Worm (Caenorhabditis elegans) whole organism, L2 larva: ENCODE results near the gene C07H6.9.
A peak's percentile ranks its signal among the peaks of the same experiment; 100 is the strongest.

Source experiments
- C34F6.9 ChIP-seq: fragments of 150-350 bp; optimal IDR thresholded peaks from 2 replicates; lab custom pipeline; 2014; ENCODE audit warnings: missing biosample characterization, missing genetic modification characterization
- F13H6.1 ChIP-seq: sonication (generic microtip); optimal IDR thresholded peaks from 2 replicates; lab custom pipeline; 2016; ENCODE audit warnings: missing genetic modification characterization, missing compliant biosample characterization
- alr-1 ChIP-seq: fragments of 150-350 bp; optimal IDR thresholded peaks from 2 replicates; lab custom pipeline; 2014; ENCODE audit warnings: missing biosample characterization, missing genetic modification characterization
- ama-1 ChIP-seq: fragments of 150-350 bp; optimal IDR thresholded peaks from 2 replicates; lab custom pipeline; 2018; ENCODE audit warnings: inconsistent platforms
- ceh-82 ChIP-seq: fragments of 150-350 bp; optimal IDR thresholded peaks from 2 replicates; lab custom pipeline; 2014; ENCODE audit warnings: missing biosample characterization, missing genetic modification characterization
- crh-2 ChIP-seq: sonication (generic microtip); optimal IDR thresholded peaks from 2 replicates; lab custom pipeline; 2017; ENCODE audit warnings: missing biosample characterization, missing genetic modification characterization
- egl-27 ChIP-seq: sonication (generic microtip); optimal IDR thresholded peaks from 3 replicates; lab custom pipeline; 2017; ENCODE audit warnings: missing biosample characterization, missing genetic modification reagents, missing genetic modification characterization
- elt-1 ChIP-seq: fragments of 150-350 bp; optimal IDR thresholded peaks from 2 replicates; lab custom pipeline; 2014; ENCODE audit warnings: missing biosample characterization, missing genetic modification characterization
- elt-3 ChIP-seq: sonication (generic microtip); optimal IDR thresholded peaks from 2 replicates; lab custom pipeline; 2017; ENCODE audit warnings: missing biosample characterization, missing genetic modification characterization
- fos-1 ChIP-seq: fragments of 150-350 bp; optimal IDR thresholded peaks from 2 replicates; lab custom pipeline; 2014; ENCODE audit warnings: missing biosample characterization, missing genetic modification characterization
- gmeb-1 ChIP-seq: fragments of 150-350 bp; optimal IDR thresholded peaks from 2 replicates; lab custom pipeline; 2014; ENCODE audit warnings: missing biosample characterization, missing genetic modification characterization
- lin-13 ChIP-seq: fragments of 150-350 bp; optimal IDR thresholded peaks from 2 replicates; lab custom pipeline; 2014; ENCODE audit warnings: missing biosample characterization, missing genetic modification reagents, missing genetic modification characterization
- lsy-2 ChIP-seq, 2 experiments: fragments of 150-350 bp in 1 of 2; sonication (generic microtip) in 1 of 2; optimal IDR thresholded peaks; 2 replicates each; lab custom pipeline; 2014 to 2017; ENCODE audit warnings: missing biosample characterization in 2 of 2, missing genetic modification characterization in 2 of 2
- mab-5 ChIP-seq: fragments of 150-350 bp; optimal IDR thresholded peaks from 2 replicates; lab custom pipeline; 2014; ENCODE audit warnings: missing biosample characterization, missing genetic modification characterization
- mbf-1 ChIP-seq: sonication (generic microtip); optimal IDR thresholded peaks from 2 replicates; lab custom pipeline; 2017; ENCODE audit warnings: missing biosample characterization, missing genetic modification characterization
- nhr-11 ChIP-seq: fragments of 150-350 bp; optimal IDR thresholded peaks from 2 replicates; lab custom pipeline; 2014; ENCODE audit warnings: missing biosample characterization, missing genetic modification characterization
- nhr-12 ChIP-seq: fragments of 150-350 bp; optimal IDR thresholded peaks from 2 replicates; lab custom pipeline; 2014; ENCODE audit warnings: missing biosample characterization, missing genetic modification characterization
- nhr-129 ChIP-seq: fragments of 150-350 bp; optimal IDR thresholded peaks from 2 replicates; lab custom pipeline; 2014; ENCODE audit warnings: missing biosample characterization, missing genetic modification characterization
- nhr-6 ChIP-seq: fragments of 150-350 bp; optimal IDR thresholded peaks from 2 replicates; lab custom pipeline; 2014; ENCODE audit warnings: missing biosample characterization, missing genetic modification characterization
- nhr-77 ChIP-seq: fragments of 150-350 bp; optimal IDR thresholded peaks from 2 replicates; lab custom pipeline; 2014; ENCODE audit warnings: missing biosample characterization, missing genetic modification characterization
- peb-1 ChIP-seq: fragments of 150-350 bp; optimal IDR thresholded peaks from 2 replicates; lab custom pipeline; 2014; ENCODE audit warnings: missing biosample characterization, missing genetic modification characterization
- sem-4 ChIP-seq: fragments of 150-350 bp; optimal IDR thresholded peaks from 2 replicates; lab custom pipeline; 2014; ENCODE audit warnings: missing biosample characterization, missing genetic modification reagents, missing genetic modification characterization
- sma-3 ChIP-seq: sonication (generic microtip); optimal IDR thresholded peaks from 2 replicates; lab custom pipeline; 2016; ENCODE audit warnings: missing genetic modification reagents, missing genetic modification characterization, missing compliant biosample characterization
- snpc-4 ChIP-seq: fragments of 150-350 bp; optimal IDR thresholded peaks from 2 replicates; lab custom pipeline; 2014; ENCODE audit warnings: missing biosample characterization, missing genetic modification characterization
- unc-55 ChIP-seq: fragments of 150-350 bp; sonication (generic microtip); optimal IDR thresholded peaks from 3 replicates; lab custom pipeline; 2014; ENCODE audit warnings: missing biosample characterization, missing genetic modification reagents, missing genetic modification characterization
- unc-62 ChIP-seq: fragments of 150-350 bp; optimal IDR thresholded peaks from 2 replicates; lab custom pipeline; 2014; ENCODE audit warnings: missing biosample characterization, missing genetic modification reagents, missing genetic modification characterization
- zag-1 ChIP-seq: fragments of 150-350 bp; optimal IDR thresholded peaks from 2 replicates; lab custom pipeline; 2014; ENCODE audit warnings: missing biosample characterization, missing genetic modification characterization
- ztf-1 ChIP-seq: fragments of 200-800 bp; sonication (Bioruptor generic); conservative IDR thresholded peaks from 2 replicates; pipeline ENCODE4 v1.3.6; 2022; ENCODE audit warnings: missing genetic modification characterization, missing compliant biosample characterization
- ztf-11 ChIP-seq: sonication (generic microtip); optimal IDR thresholded peaks from 2 replicates; lab custom pipeline; 2017; ENCODE audit warnings: missing biosample characterization, missing genetic modification characterization
- ztf-4 ChIP-seq: fragments of 150-350 bp; optimal IDR thresholded peaks from 2 replicates; lab custom pipeline; 2014; ENCODE audit warnings: missing biosample characterization, missing genetic modification characterization

C07H6.9 gene

ce11 chrIII:7533012-7533411 is 33.7 kb upstream of the C07H6.9 start:
- peak in 1 of 2 experiments; percentile 8 for TF ChIP-seq lsy-2 (tag; optimal IDR thresholded peaks at IDR 0.05; lab: Kevin White, UChicago)
- TF ChIP-seq mbf-1 (tag; lab: Kevin White, UChicago): no peak
- TF ChIP-seq unc-55 (GFP tag; lab: Kevin White, UChicago): peak; percentile 54
- TF ChIP-seq mab-5 (tag; lab: Kevin White, UChicago): peak; percentile 13

DNA sequence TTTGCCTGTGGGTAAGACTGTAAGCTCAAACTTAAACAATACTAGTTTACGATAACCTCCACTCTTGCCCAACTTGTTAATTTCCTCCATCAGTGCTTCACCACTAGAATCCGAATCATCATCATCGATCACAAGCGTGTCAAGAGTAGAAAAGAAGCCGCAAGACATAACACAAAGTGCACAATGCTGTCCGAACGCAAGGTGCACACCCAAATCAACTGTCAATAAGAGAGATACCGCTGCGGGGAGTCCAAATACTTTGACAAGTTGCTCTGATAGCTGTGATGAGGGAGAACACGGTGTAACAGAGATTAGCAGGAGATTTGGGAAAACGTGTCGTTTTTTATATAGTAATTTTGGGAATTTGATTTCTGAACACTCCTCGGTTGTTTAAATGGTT is 32.1 kb upstream of the C07H6.9 start:
- TF ChIP-seq mab-5 (tag; lab: Kevin White, UChicago) (no peak), C34F6.9 (no peak), lin-13 (no peak), nhr-11 (no peak), alr-1 (no peak), ama-1 (lab: Kevin White, UChicago) (no peak), fos-1 (tag; lab: Kevin White, UChicago) (no peak)

DNA sequence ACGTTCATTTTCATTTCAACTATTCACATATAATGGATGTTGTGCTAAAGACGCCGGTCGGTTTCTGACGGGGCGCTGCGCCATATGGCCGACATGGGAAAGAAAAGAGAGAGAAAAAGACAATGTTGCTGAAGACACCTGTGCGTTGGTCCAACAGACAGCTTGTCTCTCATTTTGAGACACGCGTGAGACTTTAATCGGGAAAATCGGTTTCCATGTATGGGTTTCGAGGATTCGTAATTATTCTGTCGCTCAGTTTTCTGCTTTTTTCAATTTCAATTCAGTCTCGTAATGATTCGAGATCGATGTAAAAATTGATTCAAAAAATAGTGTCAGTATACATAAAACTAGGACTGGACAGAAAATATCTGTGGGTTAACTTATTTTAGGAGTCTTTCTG is 31.6 kb upstream of the C07H6.9 start:
- TF ChIP-seq lsy-2 (tag; optimal IDR thresholded peaks at IDR 0.05; lab: Kevin White, UChicago) (peak in 1 of 2 experiments; percentile 19), sem-4 (no peak)

- TF ChIP-seq elt-3 (tag; lab: Kevin White, UChicago) (no peak), mab-5 (tag; lab: Kevin White, UChicago) (peak; percentile 8)
These were observed 30.8 kb upstream of the C07H6.9 start for ce11 chrIII:7530108-7530507.

ce11 chrIII:7526974-7527466 is 27.7 kb upstream of the C07H6.9 start:
- TF ChIP-seq elt-1 (tag; lab: Kevin White, UChicago): no peak
- peak in 1 of 2 experiments; percentile 64 for TF ChIP-seq lsy-2 (tag; optimal IDR thresholded peaks at IDR 0.05; lab: Kevin White, UChicago)

ce11 chrIII:7524830-7525344 is 25.6 kb upstream of the C07H6.9 start:
- TF ChIP-seq unc-55 (GFP tag; lab: Kevin White, UChicago): peak; percentile 18
- TF ChIP-seq alr-1: no peak
- TF ChIP-seq nhr-129 (tag; lab: Kevin White, UChicago): peak; percentile 46
- TF ChIP-seq zag-1: no peak
- TF ChIP-seq crh-2: no peak
- TF ChIP-seq ztf-11 (tag; lab: Kevin White, UChicago): no peak
- peak; percentile 17 to 86 for TF ChIP-seq lsy-2 (tag; optimal IDR thresholded peaks at IDR 0.05; lab: Kevin White, UChicago)
- TF ChIP-seq mab-5 (tag; lab: Kevin White, UChicago): peak; percentile 63
- TF ChIP-seq peb-1: no peak
- no peak for TF ChIP-seq elt-3 (tag; lab: Kevin White, UChicago)
- TF ChIP-seq ama-1 (lab: Kevin White, UChicago): no peak
- no peak for TF ChIP-seq nhr-77 (tag; lab: Kevin White, UChicago)

- TF ChIP-seq gmeb-1 (tag; lab: Kevin White, UChicago) (no peak), ztf-1 (GFP tag; lab: Robert Waterston, UW) (no peak), F13H6.1 (no peak), nhr-6 (tag; lab: Kevin White, UChicago) (no peak), nhr-12 (tag; lab: Kevin White, UChicago) (no peak), unc-62 (no peak), egl-27 (no peak), crh-2 (no peak), ztf-4 (tag; lab: Kevin White, UChicago) (no peak), sma-3 (GFP tag; lab: Kevin White, UChicago) (no peak), nhr-129 (tag; lab: Kevin White, UChicago) (no peak), C34F6.9 (no peak), snpc-4 (tag; lab: Kevin White, UChicago) (no peak), peb-1 (no peak), ceh-82 (tag; lab: Kevin White, UChicago) (no peak)
These were observed 21.9 kb upstream of the C07H6.9 start, which contains the start of gene lig-4 for ce11 chrIII:7521163-7521562. Gene lig-4 (plus strand): TSS chrIII:7521463.
